Worm (Caenorhabditis elegans) whole organism, mixed stage, embryonic: Measurements from ENCODE around the gene C17F4.2.
A peak's percentile ranks its signal among the peaks of the same experiment; 100 is the strongest.
"Not testable (repeated sequence)": the region's sequence is repeated elsewhere in the genome, so short reads cannot be mapped to it uniquely, and the experiment has no call there.

ENCODE experiments used
- M03D4.4 ChIP-seq: sonication (generic microtip); optimal IDR thresholded peaks from 2 replicates; lab custom pipeline; 2017; ENCODE audit warnings: mild to moderate bottlenecking, missing genetic modification characterization, missing compliant biosample characterization
- ceh-39 ChIP-seq: fragments of 150-350 bp; optimal IDR thresholded peaks from 2 replicates; lab custom pipeline; 2014; ENCODE audit warnings: missing biosample characterization, missing genetic modification characterization
- ceh-43 ChIP-seq: fragments of 200-800 bp; sonication (Bioruptor generic); optimal IDR thresholded peaks from 2 replicates; lab custom pipeline; 2018; ENCODE audit warnings: mild to moderate bottlenecking, missing genetic modification characterization, moderate library complexity, missing compliant biosample characterization
- ceh-83 ChIP-seq: fragments of 200-800 bp; sonication (Bioruptor generic); optimal IDR thresholded peaks from 2 replicates; lab custom pipeline; 2018; ENCODE audit warnings: mild to moderate bottlenecking, missing genetic modification characterization, missing compliant biosample characterization
- ces-1 ChIP-seq: fragments of 150-350 bp; optimal IDR thresholded peaks from 2 replicates; lab custom pipeline; 2014; ENCODE audit warnings: missing biosample characterization, missing genetic modification reagents, missing genetic modification characterization
- cnd-1 ChIP-seq: fragments of 200-800 bp; sonication (Bioruptor generic); optimal IDR thresholded peaks from 2 replicates; lab custom pipeline; 2018; ENCODE audit warnings: mild to moderate bottlenecking, missing genetic modification characterization, missing compliant biosample characterization
- drap-1 ChIP-seq: fragments of 200-800 bp; sonication (Bioruptor generic); optimal IDR thresholded peaks from 3 replicates; lab custom pipeline; 2018; ENCODE audit warnings: mild to moderate bottlenecking, missing genetic modification characterization, missing compliant biosample characterization
- elt-3 ChIP-seq: fragments of 150-350 bp; optimal IDR thresholded peaks from 2 replicates; lab custom pipeline; 2014; ENCODE audit warnings: missing biosample characterization, missing genetic modification characterization
- flh-1 ChIP-seq: fragments of 200-800 bp; sonication (Bioruptor generic); optimal IDR thresholded peaks from 2 replicates; lab custom pipeline; 2018; ENCODE audit warnings: mild to moderate bottlenecking, missing genetic modification characterization, moderate library complexity, missing compliant biosample characterization
- ham-2 ChIP-seq: fragments of 200-800 bp; sonication (Bioruptor generic); optimal IDR thresholded peaks from 2 replicates; lab custom pipeline; 2018; ENCODE audit warnings: mild to moderate bottlenecking, missing genetic modification characterization, missing compliant biosample characterization
- hlh-1 ChIP-seq: fragments of 150-350 bp; optimal IDR thresholded peaks from 2 replicates; lab custom pipeline; 2014; ENCODE audit warnings: missing biosample characterization, missing genetic modification reagents, missing genetic modification characterization
- lin-13 ChIP-seq: fragments of 150-350 bp; optimal IDR thresholded peaks from 2 replicates; lab custom pipeline; 2014; ENCODE audit warnings: missing biosample characterization, missing genetic modification characterization
- lin-32 ChIP-seq: fragments of 200-800 bp; sonication (Bioruptor generic); optimal IDR thresholded peaks from 2 replicates; lab custom pipeline; 2018; ENCODE audit warnings: mild to moderate bottlenecking, missing genetic modification characterization, missing compliant biosample characterization
- mab-5 ChIP-seq: fragments of 150-350 bp; optimal IDR thresholded peaks from 2 replicates; lab custom pipeline; 2014; ENCODE audit warnings: missing biosample characterization, missing genetic modification characterization
- mep-1 ChIP-seq: fragments of 150-350 bp; optimal IDR thresholded peaks from 2 replicates; lab custom pipeline; 2017; ENCODE audit warnings: missing biosample characterization, missing genetic modification reagents, missing genetic modification characterization, inconsistent platforms
- mls-2 ChIP-seq: sonication (generic microtip); optimal IDR thresholded peaks from 2 replicates; lab custom pipeline; 2016; ENCODE audit warnings: mild to moderate bottlenecking, missing genetic modification characterization, moderate library complexity, missing compliant biosample characterization
- nhr-12 ChIP-seq: fragments of 150-350 bp; optimal IDR thresholded peaks from 2 replicates; lab custom pipeline; 2014; ENCODE audit warnings: missing biosample characterization, missing genetic modification characterization
- nhr-2 ChIP-seq: fragments of 150-350 bp; optimal IDR thresholded peaks from 2 replicates; lab custom pipeline; 2014; ENCODE audit warnings: missing biosample characterization, missing genetic modification characterization
- nhr-237 ChIP-seq: fragments of 150-350 bp; optimal IDR thresholded peaks from 2 replicates; lab custom pipeline; 2014; ENCODE audit warnings: missing biosample characterization, missing genetic modification characterization
- nhr-28 ChIP-seq: fragments of 150-350 bp; optimal IDR thresholded peaks from 2 replicates; lab custom pipeline; 2014; ENCODE audit warnings: missing biosample characterization, missing genetic modification characterization
- nhr-76 ChIP-seq: sonication (generic microtip); optimal IDR thresholded peaks from 2 replicates; lab custom pipeline; 2017; ENCODE audit warnings: missing biosample characterization, missing genetic modification characterization
- pha-4 ChIP-seq: fragments of 150-350 bp; optimal IDR thresholded peaks from 2 replicates; lab custom pipeline; 2018; ENCODE audit warnings: missing biosample characterization, missing genetic modification reagents, missing genetic modification characterization
- sem-2 ChIP-seq: fragments of 200-800 bp; sonication (Bioruptor generic); optimal IDR thresholded peaks from 2 replicates; lab custom pipeline; 2018; ENCODE audit warnings: mild to moderate bottlenecking, missing genetic modification characterization, missing compliant biosample characterization
- sptf-1 ChIP-seq: sonication (generic microtip); optimal IDR thresholded peaks from 2 replicates; lab custom pipeline; 2017; ENCODE audit warnings: mild to moderate bottlenecking, missing genetic modification characterization, moderate library complexity, missing compliant biosample characterization
- tbx-8 ChIP-seq: fragments of 200-800 bp; sonication (Bioruptor generic); optimal IDR thresholded peaks from 2 replicates; lab custom pipeline; 2018; ENCODE audit warnings: mild to moderate bottlenecking, missing genetic modification characterization, moderate library complexity, missing compliant biosample characterization
- unc-120 ChIP-seq: sonication (generic microtip); optimal IDR thresholded peaks from 2 replicates; lab custom pipeline; 2017; ENCODE audit warnings: missing genetic modification characterization, missing compliant biosample characterization; ENCODE audit not compliant: poor library complexity, severe bottlenecking
- unc-39 ChIP-seq: fragments of 150-350 bp; optimal IDR thresholded peaks from 2 replicates; lab custom pipeline; 2014; ENCODE audit warnings: missing biosample characterization, missing genetic modification characterization
- zip-8 ChIP-seq: fragments of 150-350 bp; optimal IDR thresholded peaks from 2 replicates; lab custom pipeline; 2014; ENCODE audit warnings: missing biosample characterization, missing genetic modification characterization

Gene C17F4.2

DNA sequence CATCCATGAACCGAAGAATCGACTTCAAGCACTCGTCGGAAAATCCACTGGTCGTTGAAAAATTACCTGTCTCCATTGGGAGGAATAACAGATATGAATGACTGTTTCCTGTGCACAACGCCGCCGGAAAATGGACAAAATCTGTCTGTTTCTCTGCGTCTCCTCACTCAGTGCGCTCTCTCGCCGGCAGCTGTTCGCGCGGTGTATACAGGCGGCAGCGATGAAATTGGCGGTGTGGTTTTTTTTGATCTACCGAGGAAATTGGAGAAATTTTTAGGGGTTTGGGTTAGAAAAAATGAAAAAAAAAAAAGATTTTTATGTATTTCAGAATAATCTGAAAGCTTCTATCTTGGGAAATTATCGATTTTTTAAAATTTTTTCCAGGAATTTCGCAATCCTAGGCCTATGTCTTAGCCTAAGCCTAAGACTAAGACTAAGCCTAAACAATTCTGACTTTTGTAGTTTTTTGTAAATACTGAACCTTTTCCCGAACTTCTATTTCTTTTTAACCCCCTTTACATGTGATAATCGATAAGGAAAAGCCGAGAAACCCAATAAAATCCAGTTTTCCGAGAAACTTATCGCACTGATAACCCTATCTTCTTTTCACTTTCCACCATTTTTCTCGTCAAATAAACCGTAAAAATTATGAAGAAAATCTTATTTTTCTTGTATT lies at the start of gene C17F4.2, which contains the start of gene fbxc-50:
C17F4.2 (plus strand) TSS at position 626 of the 676 bp plus-strand sequence.
fbxc-50 (minus strand) TSS at position 81 of the 676 bp plus-strand sequence.
- TF ChIP-seq hlh-1 (tag; lab: Kevin White, UChicago) (peak; percentile 35), sem-2 (GFP tag; lab: Kevin White, UChicago) (no peak), nhr-237 (tag; lab: Kevin White, UChicago) (no peak), tbx-8 (GFP tag; lab: Kevin White, UChicago) (no peak), M03D4.4 (tag; lab: Kevin White, UChicago) (no peak)

DNA sequence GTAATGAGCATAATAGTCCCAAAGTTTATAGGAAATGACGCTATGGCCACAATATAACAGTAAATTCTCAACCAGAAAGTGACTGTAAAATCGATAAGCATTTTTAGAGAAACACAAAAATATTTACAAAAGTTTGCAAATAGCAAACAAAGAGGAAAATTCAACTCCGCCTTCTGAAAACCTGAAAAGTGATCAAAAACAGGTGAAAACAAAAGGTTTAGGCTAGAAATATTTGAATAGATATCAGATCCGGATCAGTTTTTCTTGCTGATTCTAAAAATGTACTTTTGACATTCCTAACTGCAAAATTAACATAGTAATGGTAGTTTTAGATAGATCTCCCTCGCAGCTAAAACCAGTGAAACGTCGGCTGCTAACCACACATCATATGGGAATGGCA lies 49.5 kb upstream of the C17F4.2 start, which contains the start of gene sri-51:
sri-51 (minus strand) TSS at position 101 of the 400 bp plus-strand sequence.
- TF ChIP-seq drap-1 (GFP tag; lab: Kevin White, UChicago) (no peak), unc-39 (no peak), sem-2 (GFP tag; lab: Kevin White, UChicago) (no peak), sptf-1 (no peak), hlh-1 (tag; lab: Kevin White, UChicago) (no peak), lin-32 (no peak), nhr-237 (tag; lab: Kevin White, UChicago) (no peak), ces-1 (GFP tag; lab: Kevin White, UChicago) (no peak)

DNA sequence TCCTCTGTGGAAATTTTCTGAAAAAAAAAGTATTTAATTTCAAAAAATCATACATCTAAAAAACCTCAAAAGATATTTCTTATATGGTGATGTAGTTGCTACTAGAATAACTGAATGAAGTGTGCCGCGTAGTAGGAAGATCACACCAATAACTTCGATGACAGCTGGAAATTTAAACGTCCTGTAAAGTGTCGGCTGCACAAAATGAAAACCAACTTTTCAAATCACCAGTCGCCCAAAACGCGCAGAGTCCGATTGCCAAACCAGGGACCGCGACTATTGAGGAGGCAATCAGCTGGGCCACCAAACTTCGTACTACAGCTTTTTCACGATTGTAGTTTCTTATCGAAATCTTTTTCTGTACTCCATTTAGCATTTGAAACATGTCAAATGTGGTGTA lies 47.2 kb upstream of the C17F4.2 start, which contains the start of gene sri-48:
sri-48 (minus strand) TSS at position 101 of the 400 bp plus-strand sequence.
- TF ChIP-seq pha-4 (tag; lab: Kevin White, UChicago); sptf-1; zip-8 (tag; lab: Kevin White, UChicago): not testable (repeated sequence)

DNA sequence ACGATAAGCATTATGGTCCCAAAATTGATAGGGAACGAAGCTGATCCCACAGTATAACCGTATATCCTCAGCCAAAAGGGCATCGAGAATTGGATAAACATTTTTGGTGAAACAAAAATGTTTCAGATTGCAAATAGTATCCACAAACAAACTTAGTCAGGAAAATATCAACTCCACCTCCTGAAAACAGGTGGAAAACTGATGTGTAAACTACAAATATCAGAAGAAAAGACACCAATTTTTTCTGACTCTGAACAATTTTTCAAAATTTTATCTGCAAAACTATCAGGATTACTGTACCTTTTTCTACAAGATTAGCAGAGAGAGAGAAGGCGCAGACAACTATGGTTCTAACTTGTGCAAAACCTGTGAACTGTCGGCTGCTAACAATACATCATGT lies 45.9 kb upstream of the C17F4.2 start, which contains the start of gene sri-53:
sri-53 (minus strand) TSS at position 101 of the 400 bp plus-strand sequence.
- TF ChIP-seq nhr-76 (tag; lab: Kevin White, UChicago) (no peak), nhr-237 (tag; lab: Kevin White, UChicago) (no peak), ceh-39 (tag; lab: Kevin White, UChicago) (no peak), unc-120 (tag; lab: Kevin White, UChicago) (no peak), pha-4 (tag; lab: Kevin White, UChicago) (no peak), elt-3 (tag; lab: Kevin White, UChicago) (no peak), ceh-83 (GFP tag; lab: Kevin White, UChicago) (no peak), lin-32 (no peak), ceh-43 (no peak), ces-1 (GFP tag; lab: Kevin White, UChicago) (no peak), zip-8 (tag; lab: Kevin White, UChicago) (no peak), cnd-1 (tag; lab: Kevin White, UChicago) (no peak), mls-2 (tag; lab: Kevin White, UChicago) (no peak)

DNA sequence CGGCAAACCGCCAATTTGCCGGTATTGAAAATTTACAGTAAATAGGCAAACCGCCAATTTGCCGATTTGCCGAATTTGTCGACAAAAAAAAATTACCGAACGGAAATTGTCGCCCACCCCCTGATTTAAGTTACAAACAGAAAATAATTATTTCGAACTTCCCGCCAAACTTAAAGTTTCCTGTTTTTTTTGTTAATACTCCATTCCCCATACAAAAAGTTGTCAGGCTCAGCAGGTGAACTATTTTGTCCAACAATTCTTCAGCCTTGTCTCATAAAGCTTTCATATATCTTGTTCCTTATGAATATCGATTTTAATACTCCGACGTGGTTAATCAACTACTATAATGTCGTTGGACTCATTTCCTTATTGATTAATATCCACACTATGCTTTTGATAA lies 45.1 kb upstream of the C17F4.2 start, which contains the start of gene sri-50:
sri-50 (plus strand) TSS at position 301 of the 400 bp plus-strand sequence.
- no peak for TF ChIP-seq sem-2 (GFP tag; lab: Kevin White, UChicago)
- no peak for TF ChIP-seq nhr-28 (tag; lab: Kevin White, UChicago)
- no peak for TF ChIP-seq drap-1 (GFP tag; lab: Kevin White, UChicago)
- TF ChIP-seq hlh-1 (tag; lab: Kevin White, UChicago): no peak
- no peak for TF ChIP-seq flh-1 (GFP tag; lab: Kevin White, UChicago)
- TF ChIP-seq ceh-39 (tag; lab: Kevin White, UChicago): no peak

DNA sequence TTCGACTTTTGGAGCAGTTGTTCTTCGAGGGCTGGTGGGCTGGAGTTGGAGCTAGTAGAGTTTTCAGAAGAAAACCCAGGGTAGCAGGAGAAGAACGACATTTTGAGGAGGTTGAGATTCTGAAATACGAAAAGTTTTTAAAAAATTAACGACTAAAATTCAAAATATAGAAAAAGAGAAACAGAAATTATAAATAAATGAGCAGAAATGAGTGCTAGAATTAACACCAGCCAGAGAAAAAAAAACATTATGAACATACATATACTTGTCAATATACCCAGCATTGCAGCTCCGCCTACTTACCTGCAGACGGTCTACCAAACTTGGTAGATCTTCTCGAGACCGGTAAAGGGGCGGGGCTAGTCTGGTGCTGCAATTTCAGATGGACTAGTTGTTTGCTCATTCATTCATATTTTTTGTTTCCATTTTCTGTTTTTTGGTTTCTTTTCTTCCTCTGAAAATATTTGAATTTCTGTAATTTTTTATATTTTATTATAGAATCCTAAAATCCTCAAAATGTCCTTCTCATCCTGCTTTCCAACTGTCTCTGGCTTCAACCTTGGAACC lies 42.0 kb upstream of the C17F4.2 start, which contains the start of the genes ZC239.20 and ZC239.21:
ZC239.20 (minus strand) TSS at position 101 of the 567 bp plus-strand sequence.
ZC239.21 (plus strand) TSS at position 517 of the 567 bp plus-strand sequence.
- TF ChIP-seq elt-3 (tag; lab: Kevin White, UChicago): no peak
- TF ChIP-seq mep-1 (tag; lab: Kevin White, UChicago): no peak
- TF ChIP-seq nhr-237 (tag; lab: Kevin White, UChicago): no peak
- no peak for TF ChIP-seq unc-120 (tag; lab: Kevin White, UChicago)
- TF ChIP-seq ceh-43: no peak
- no peak for TF ChIP-seq cnd-1 (tag; lab: Kevin White, UChicago)
- TF ChIP-seq sptf-1: no peak
- TF ChIP-seq pha-4 (tag; lab: Kevin White, UChicago): no peak
- no peak for TF ChIP-seq M03D4.4 (tag; lab: Kevin White, UChicago)
- TF ChIP-seq nhr-76 (tag; lab: Kevin White, UChicago): no peak
- TF ChIP-seq mab-5 (tag; lab: Kevin White, UChicago): no peak
- TF ChIP-seq mls-2 (tag; lab: Kevin White, UChicago): no peak
- no peak for TF ChIP-seq lin-13 (tag; lab: Kevin White, UChicago)
- no peak for TF ChIP-seq tbx-8 (GFP tag; lab: Kevin White, UChicago)
- TF ChIP-seq nhr-12 (tag; lab: Kevin White, UChicago): no peak
- TF ChIP-seq nhr-2 (tag; lab: Kevin White, UChicago): no peak
- no peak for TF ChIP-seq ham-2 (GFP tag; lab: Kevin White, UChicago)
